Worm (Caenorhabditis elegans) whole organism, late embryonic: Measurements from ENCODE around the gene nipi-4.

Source experiments
- C08G9.2 ChIP-seq: sonication (generic microtip); optimal IDR thresholded peaks from 2 replicates; lab custom pipeline; 2016; ENCODE audit warnings: mild to moderate bottlenecking, missing genetic modification characterization, moderate library complexity, missing compliant biosample characterization
- ama-1 ChIP-seq: fragments of 150-350 bp; optimal IDR thresholded peaks from 2 replicates; lab custom pipeline; 2014

ce11 chrV:7826362-7826761 lies 44.2 kb downstream of the nipi-4 start:
- no peak for TF ChIP-seq C08G9.2 (tag; lab: Kevin White, UChicago)
- no peak for TF ChIP-seq ama-1 (lab: Kevin White, UChicago)
